Worm (Caenorhabditis elegans): ENCODE results near the gene oac-15.

oac-15 gene

DNA sequence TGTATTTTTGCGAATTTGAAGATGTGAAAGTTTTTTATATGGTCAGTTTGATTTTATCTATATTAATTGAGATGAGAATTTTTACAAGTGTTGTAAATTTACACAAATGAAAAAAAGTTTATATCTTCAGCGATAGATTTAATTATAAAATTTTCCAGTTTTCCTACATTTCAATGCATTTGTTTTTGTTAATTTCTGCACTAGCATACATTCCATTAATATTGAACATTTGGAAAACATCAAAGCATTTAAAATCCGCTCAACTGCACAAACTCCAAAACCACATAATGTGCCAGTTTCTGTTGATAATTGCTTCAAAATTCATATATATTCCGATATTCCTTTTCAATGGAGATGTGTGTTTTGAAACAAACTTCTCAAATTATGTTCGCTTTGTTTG is 26.8 kb downstream of the oac-15 start, which contains the start of gene srh-277:
Gene srh-277, plus strand, starts transcription at position 301 of the 400 bp plus-strand sequence.
- no peak for TF ChIP-seq unc-62 (GFP tag; optimal IDR thresholded peaks at IDR 0.05)

DNA sequence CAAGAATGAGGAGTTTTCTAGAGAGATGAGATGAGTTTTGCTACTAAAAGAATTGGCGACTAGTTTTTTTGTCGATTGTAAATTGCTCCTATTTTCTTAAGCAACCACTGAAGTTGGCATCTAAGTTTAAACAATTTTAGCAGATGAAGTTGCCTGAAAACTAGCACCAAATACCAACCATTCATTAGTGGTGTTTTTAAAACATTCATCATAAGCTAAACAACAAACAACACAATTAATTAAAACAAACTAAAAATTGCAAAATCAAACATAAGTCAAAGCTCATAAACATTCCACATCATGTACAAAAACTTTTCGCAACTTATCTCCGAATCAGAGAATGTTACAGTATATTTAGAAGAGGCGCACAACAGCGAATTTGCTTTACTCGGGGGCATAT is 27.6 kb downstream of the oac-15 start, which contains the start of gene srz-13:
Gene srz-13, plus strand, starts transcription at position 301 of the 400 bp plus-strand sequence.
- TF ChIP-seq unc-62 (GFP tag; optimal IDR thresholded peaks at IDR 0.05), result no peak

DNA sequence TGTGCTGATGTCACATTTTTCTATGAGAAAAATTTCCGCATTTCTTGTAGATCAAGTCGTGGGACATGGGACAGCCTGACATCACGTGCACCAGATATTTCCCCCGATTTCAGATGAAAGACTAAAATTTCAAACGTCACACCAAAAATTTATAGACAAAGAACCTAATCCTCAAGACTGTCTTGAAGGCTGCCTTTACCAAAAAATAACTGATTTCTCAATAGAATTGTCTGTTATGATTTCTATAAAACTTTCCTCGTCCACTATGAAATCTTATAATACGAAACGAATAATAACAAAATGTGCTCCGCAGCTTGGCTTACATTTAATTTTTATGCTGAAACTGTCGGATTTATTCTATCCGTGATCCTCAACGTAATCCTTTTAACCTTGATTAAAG is 29.4 kb downstream of the oac-15 start, which contains the start of gene str-106:
Gene str-106, plus strand, starts transcription at position 301 of the 400 bp plus-strand sequence.
- no peak for TF ChIP-seq unc-62 (GFP tag; optimal IDR thresholded peaks at IDR 0.05)

DNA sequence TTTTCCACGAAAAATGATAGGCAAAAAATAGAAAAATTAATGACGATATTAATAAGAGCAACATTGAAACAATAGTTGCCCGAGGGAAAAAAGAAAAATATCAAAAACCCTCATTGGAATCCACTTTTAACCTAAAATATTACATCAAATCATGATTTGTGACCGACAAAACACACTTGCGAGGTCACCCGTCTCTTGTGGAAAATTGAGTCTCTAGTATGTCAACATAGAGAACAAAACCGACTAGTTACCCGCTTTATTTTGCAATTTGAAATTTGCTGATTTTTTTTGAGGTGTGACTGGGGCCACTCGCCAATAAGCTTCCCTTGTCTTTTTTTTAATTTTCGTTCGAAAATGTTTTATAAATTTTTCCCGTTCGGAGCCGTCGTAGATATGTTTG is 34.0 kb downstream of the oac-15 start, which contains the start of gene cyp-33D1:
Gene cyp-33D1, minus strand, starts transcription at position 101 of the 400 bp plus-strand sequence.
- no peak for TF ChIP-seq unc-62 (GFP tag; optimal IDR thresholded peaks at IDR 0.05)

DNA sequence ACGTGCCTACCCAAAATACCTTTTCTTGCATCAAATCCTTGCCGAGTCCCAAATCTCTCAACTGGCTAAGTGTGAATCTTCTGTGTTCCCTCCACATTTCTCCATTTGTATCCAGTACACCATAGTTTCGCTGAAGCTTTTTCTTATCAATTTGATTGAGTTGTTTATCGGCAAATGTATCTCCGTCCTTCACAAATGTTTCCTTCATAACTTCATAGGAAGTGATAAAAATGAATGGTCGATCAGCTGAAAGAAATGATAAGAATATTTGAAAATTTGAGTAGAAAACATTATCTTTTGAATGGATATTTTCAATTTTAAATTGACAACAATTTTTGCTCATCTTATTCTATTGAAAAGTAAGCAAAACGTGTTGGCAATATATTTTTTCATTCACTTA is 34.5 kb downstream of the oac-15 start:
- no peak for TF ChIP-seq unc-62 (GFP tag; optimal IDR thresholded peaks at IDR 0.05)

DNA sequence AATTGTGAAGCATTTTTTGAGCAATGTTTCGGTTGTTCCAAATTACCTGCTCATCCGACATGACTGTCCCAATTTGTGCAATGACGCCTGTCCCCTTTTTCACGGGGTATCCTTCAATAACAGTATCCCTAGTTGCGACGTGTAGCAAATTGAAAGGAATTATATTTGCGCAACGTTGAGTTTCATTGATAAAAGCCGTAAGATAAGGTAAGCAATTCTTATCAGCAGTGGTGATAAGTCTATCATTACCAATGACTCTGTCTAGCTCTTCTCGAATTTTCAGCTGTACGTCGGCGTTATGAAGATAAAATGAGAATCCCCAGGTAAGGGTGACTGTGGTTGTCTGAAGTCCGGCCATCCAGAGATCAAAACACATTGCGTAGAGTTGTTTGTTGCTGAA is 35.6 kb downstream of the oac-15 start:
- TF ChIP-seq unc-62 (GFP tag; optimal IDR thresholded peaks at IDR 0.05), result no peak

DNA sequence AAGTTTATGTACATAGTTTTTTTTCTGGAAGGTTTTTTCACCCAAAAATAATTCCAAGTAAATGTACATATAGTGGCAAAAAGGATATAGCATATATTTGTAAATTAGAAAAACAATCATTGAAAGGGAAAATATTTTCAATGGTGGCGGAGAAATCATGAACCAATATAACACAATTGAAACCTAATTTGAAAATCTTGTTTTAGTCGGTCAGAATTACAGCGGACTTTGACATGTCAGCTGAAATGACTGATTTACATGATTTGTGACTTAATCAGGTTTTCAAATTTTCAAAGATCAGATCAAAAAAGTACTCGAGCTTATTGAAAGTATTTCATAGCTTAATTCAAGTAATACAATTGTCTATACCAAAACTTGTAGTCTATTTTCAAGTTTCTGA is 38.0 kb downstream of the oac-15 start, which contains the start of gene K05D4.9:
Gene K05D4.9, minus strand, starts transcription at position 101 of the 400 bp plus-strand sequence.
- no peak for TF ChIP-seq unc-62 (GFP tag; optimal IDR thresholded peaks at IDR 0.05)

DNA sequence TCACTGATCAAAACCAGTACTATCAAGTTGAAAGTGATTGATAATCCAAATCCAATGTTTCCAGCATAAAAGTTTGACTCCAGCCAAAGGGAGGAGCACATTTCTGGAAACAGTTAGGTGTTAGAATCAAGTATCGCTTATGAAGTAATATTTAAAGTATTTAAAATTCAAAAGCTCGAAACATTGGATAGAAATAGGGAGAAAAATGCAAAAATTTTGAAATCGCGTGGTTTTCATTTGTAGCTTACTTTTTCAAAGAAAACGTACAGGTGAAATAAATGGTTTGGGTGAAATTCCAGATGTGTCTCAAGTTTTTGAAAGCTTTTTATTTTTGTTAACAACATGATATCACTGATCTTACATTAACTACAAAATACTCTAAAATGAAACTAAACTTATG is 40.7 kb downstream of the oac-15 start, which contains the start of gene str-111:
Gene str-111, minus strand, starts transcription at position 101 of the 400 bp plus-strand sequence.
- TF ChIP-seq unc-62 (GFP tag; optimal IDR thresholded peaks at IDR 0.05), result no peak

DNA sequence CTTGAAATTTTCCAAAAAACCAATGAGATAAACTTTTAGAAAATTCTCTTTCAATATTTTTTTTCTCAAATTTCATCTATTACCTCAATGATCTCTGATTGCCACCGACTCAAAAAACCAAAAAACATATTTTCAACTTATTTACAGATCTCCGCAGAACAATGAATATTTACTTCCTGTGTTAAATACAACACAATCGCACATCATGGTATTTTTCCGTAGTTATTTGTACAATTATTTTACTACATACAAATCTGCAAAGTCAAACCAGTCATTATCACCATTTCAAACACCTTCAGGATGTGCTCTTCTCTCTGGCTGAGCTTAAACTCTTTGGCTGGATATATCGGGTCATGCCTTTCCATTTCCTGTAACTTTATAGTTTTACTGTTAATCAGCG is 43.8 kb downstream of the oac-15 start, which contains the start of gene str-108:
Gene str-108, plus strand, starts transcription at position 301 of the 400 bp plus-strand sequence.
- TF ChIP-seq unc-62 (GFP tag; optimal IDR thresholded peaks at IDR 0.05), result no peak

DNA sequence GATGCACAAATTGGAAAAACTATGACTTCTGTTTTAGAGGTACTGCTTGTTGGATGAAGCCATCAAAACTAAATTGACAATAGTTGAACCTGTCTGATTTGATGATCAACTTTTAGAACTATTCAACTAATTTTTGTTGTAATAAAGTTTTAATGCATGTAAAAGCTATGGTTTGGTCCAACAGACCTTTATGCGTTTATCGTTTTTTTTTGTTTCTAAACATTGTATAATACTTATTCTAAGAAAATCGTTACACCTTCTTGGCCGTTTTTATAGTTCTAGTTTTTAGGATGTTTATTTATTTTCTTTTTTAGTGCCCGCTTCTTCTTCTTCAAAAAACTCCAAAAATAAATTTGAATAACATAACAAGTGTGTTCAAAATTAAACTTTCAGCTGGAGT is 46.0 kb downstream of the oac-15 start, which contains the start of gene F10A3.12:
Gene F10A3.12, plus strand, starts transcription at position 301 of the 400 bp plus-strand sequence.
- TF ChIP-seq unc-62 (GFP tag; optimal IDR thresholded peaks at IDR 0.05), result no peak

DNA sequence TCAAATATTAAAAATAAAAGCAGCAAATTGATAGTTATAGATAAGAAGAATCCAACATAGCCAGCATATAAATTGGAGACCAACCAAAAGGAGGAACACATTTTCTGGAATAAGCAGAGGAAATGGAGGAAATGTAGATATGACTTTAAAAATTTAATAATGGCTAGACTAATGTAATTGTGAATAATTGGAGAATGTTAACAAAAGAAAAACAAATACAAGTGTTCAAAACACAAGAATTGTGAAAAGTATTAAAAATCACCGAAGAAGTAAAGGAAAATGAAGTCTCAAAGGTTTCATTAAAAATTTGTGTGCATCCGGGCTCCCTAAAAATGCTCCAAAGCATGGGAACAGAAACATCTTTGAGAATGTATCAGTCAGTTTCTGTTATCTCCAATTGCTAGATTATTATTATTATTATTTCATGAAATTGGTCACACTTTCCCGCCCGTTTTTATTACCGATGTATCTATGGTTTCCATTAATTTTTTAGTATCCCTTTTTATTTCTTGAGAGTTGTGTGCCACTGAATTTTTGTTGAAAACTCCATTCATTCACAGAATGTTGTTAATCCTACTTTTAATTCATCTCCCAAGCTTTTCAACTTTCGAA is 47.5 kb downstream of the oac-15 start, which contains the start of the genes str-109 and F10A3.11:
Gene str-109, minus strand, starts transcription at position 101 of the 612 bp plus-strand sequence.
Gene F10A3.11, plus strand, starts transcription at position 562 of the 612 bp plus-strand sequence.
- no peak for TF ChIP-seq unc-62 (GFP tag; optimal IDR thresholded peaks at IDR 0.05)

DNA sequence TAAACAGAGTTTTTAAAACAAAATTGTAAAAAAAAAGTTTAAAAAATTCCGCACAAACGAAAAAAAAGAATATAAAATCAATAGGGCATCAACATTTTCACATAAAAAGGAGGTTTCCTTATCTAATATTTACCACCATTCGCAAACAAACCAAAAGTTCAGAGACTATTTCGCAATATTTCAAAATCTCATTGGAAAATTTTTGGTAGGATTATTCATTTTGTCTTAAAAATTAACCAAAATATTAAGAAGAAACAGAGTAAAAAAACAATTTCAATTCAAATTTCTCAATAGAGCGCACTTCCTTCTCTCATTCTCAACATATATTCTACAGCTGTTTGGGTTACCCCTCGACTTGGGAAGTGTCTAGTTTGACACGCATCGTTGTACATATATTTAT is 49.6 kb downstream of the oac-15 start:
- no peak for TF ChIP-seq unc-62 (GFP tag; optimal IDR thresholded peaks at IDR 0.05)

DNA sequence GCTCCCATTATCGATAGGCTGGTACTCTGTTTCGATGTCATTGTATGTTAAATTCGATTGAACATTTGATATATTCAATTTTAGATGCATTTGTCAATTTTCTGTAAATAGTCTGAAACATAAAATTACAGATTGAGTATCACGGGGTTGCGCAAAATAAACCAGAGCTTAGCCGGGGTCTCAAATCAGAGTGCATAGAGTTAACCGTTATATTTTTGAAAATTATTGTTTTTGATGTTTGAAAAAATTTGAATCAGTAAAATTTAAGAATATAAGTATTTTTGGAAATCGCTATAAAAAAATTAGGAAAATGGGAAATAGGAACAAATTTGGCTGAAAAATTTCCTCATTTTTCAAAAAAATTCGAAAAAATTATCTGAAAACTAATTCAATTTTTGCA is 50.1 kb downstream of the oac-15 start, which contains the start of gene F10A3.17:
Gene F10A3.17, minus strand, starts transcription at position 101 of the 400 bp plus-strand sequence.
- TF ChIP-seq unc-62 (GFP tag; optimal IDR thresholded peaks at IDR 0.05), result no peak

DNA sequence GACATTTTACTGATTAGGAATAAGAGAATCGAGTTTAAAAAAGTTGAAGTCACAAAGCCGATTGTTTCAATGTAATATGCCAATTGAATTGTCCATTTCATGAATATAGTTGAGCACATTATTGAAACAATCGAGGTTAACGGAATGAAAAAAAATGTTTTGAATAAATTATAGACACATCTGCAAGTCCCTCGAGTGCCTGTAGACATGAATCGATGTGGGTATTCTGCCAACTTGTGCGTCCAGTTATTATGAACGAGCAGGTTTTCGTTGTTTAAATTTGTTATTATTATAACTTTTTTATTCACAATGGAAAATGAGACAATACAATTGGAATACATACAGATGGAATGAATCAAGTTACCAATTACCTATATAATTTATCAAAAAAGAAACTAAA is 51.3 kb downstream of the oac-15 start, which contains the start of gene str-99:
Gene str-99, minus strand, starts transcription at position 101 of the 400 bp plus-strand sequence.
- no peak for TF ChIP-seq unc-62 (GFP tag; optimal IDR thresholded peaks at IDR 0.05)

Data from whole organism, dauer.